Fruit fly (Drosophila melanogaster) whole organism, wandering third instar larva: ENCODE data around the gene gt.

Experiments used
- Abd-B ChIP-seq: fragments of >200 bp; optimal IDR thresholded peaks from 2 replicates; lab custom pipeline; 2017; ENCODE audit warnings: missing biosample characterization, missing genetic modification characterization
- CG32264 ChIP-seq: fragments of 200-800 bp; sonication (Bioruptor generic); optimal IDR thresholded peaks from 2 replicates; lab custom pipeline; 2016; ENCODE audit warnings: missing biosample characterization, missing genetic modification characterization
- CG9705 ChIP-seq: fragments of 200-800 bp; sonication (Bioruptor generic); optimal IDR thresholded peaks from 2 replicates; lab custom pipeline; 2018; ENCODE audit warnings: missing biosample characterization, mild to moderate bottlenecking, missing genetic modification characterization
- CrebA ChIP-seq: fragments of 200-800 bp; sonication (Bioruptor generic); optimal IDR thresholded peaks from 2 replicates; lab custom pipeline; 2016; ENCODE audit warnings: missing biosample characterization, mild to moderate bottlenecking, missing genetic modification characterization, borderline replicate concordance
- Dfd ChIP-seq: fragments of >200 bp; optimal IDR thresholded peaks from 2 replicates; lab custom pipeline; 2017; ENCODE audit warnings: missing biosample characterization, missing genetic modification characterization
- Dif ChIP-seq: fragments of 200-275, 200-300 bp; sonication (Bioruptor generic); optimal IDR thresholded peaks from 2 replicates; lab custom pipeline; 2018; ENCODE audit warnings: missing biosample characterization, missing genetic modification characterization; ENCODE audit not compliant: partially characterized antibody
- GATAd ChIP-seq: sonication (Bioruptor generic); optimal IDR thresholded peaks from 2 replicates; lab custom pipeline; 2016; ENCODE audit warnings: missing biosample characterization, missing genetic modification characterization
- HLH106 ChIP-seq: fragments of 200-800 bp; optimal IDR thresholded peaks from 3 replicates; lab custom pipeline; 2019; ENCODE audit warnings: missing biosample characterization, mild to moderate bottlenecking, missing genetic modification characterization, moderate library complexity
- Hnf4 ChIP-seq: fragments of 200-800 bp; sonication (Bioruptor generic); optimal IDR thresholded peaks from 2 replicates; lab custom pipeline; 2016; ENCODE audit warnings: missing biosample characterization, mild to moderate bottlenecking, missing genetic modification characterization
- Hr78 ChIP-seq: fragments of >200 bp; optimal IDR thresholded peaks from 2 replicates; lab custom pipeline; 2017; ENCODE audit warnings: missing biosample characterization, missing genetic modification characterization
- Hr83 ChIP-seq: fragments of 200-300 bp; sonication (Bioruptor generic); optimal IDR thresholded peaks from 2 replicates; lab custom pipeline; 2016; ENCODE audit warnings: missing biosample characterization, mild to moderate bottlenecking, missing genetic modification characterization, moderate library complexity; ENCODE audit not compliant: poor library complexity, severe bottlenecking
- Mio ChIP-seq: sonication (Bioruptor generic); optimal IDR thresholded peaks from 2 replicates; lab custom pipeline; 2016; ENCODE audit warnings: missing biosample characterization, missing genetic modification characterization
- Myc ChIP-seq: fragments of >200 bp; optimal IDR thresholded peaks from 2 replicates; lab custom pipeline; 2017
- N ChIP-seq: fragments of >200 bp; optimal IDR thresholded peaks from 2 replicates; lab custom pipeline; 2018; ENCODE audit warnings: missing biosample characterization, missing external identifiers, missing genetic modification characterization
- OdsH ChIP-seq: fragments of 200-800 bp; sonication (Bioruptor generic); optimal IDR thresholded peaks from 2 replicates; lab custom pipeline; 2016; ENCODE audit warnings: missing biosample characterization, mild to moderate bottlenecking, missing genetic modification characterization
- Rel ChIP-seq, 2 experiments: fragments of 200-800 bp; sonication (Bioruptor generic) in 1 of 2; optimal IDR thresholded peaks; 2 replicates in 1 of 2; 3 replicates in 1 of 2; lab custom pipeline; 2016 to 2019; ENCODE audit warnings: mild to moderate bottlenecking in 2 of 2, missing biosample characterization in 2 of 2, missing genetic modification characterization in 2 of 2, moderate library complexity in 1 of 2
- Sp1 ChIP-seq: fragments of 200-800 bp; sonication (Bioruptor generic); optimal IDR thresholded peaks from 3 replicates; lab custom pipeline; 2019; ENCODE audit warnings: missing biosample characterization, mild to moderate bottlenecking, missing genetic modification characterization, moderate library complexity
- Vsx2 ChIP-seq: fragments of 200-300, 225-300 bp; sonication (Bioruptor generic); optimal IDR thresholded peaks from 2 replicates; lab custom pipeline; 2018; ENCODE audit warnings: missing biosample characterization, missing genetic modification characterization; ENCODE audit not compliant: partially characterized antibody
- br ChIP-seq: fragments of 200-800 bp; sonication (Bioruptor generic); optimal IDR thresholded peaks from 2 replicates; lab custom pipeline; 2016; ENCODE audit warnings: missing biosample characterization, missing genetic modification characterization
- brk ChIP-seq: fragments of 200-800 bp; sonication (Bioruptor generic); optimal IDR thresholded peaks from 2 replicates; lab custom pipeline; 2016; ENCODE audit warnings: missing biosample characterization, mild to moderate bottlenecking, missing genetic modification characterization
- dmrt93B ChIP-seq: fragments of 200-800 bp; sonication (Bioruptor generic); optimal IDR thresholded peaks from 2 replicates; lab custom pipeline; 2018; ENCODE audit warnings: missing biosample characterization, mild to moderate bottlenecking, missing genetic modification characterization
- dsf ChIP-seq: sonication (Bioruptor generic); optimal IDR thresholded peaks from 2 replicates; lab custom pipeline; 2016; ENCODE audit warnings: missing biosample characterization, missing genetic modification characterization, borderline replicate concordance
- ey ChIP-seq: fragments of 200-800 bp; sonication (Bioruptor generic); optimal IDR thresholded peaks from 2 replicates; lab custom pipeline; 2016; ENCODE audit warnings: missing biosample characterization, missing genetic modification characterization
- foxo ChIP-seq, 2 experiments: fragments of 200-800 bp; sonication (Bioruptor generic); optimal IDR thresholded peaks; 2 replicates in 1 of 2; 3 replicates in 1 of 2; lab custom pipeline; 2016 to 2017; ENCODE audit warnings: missing biosample characterization in 2 of 2, missing genetic modification characterization in 2 of 2
- fru ChIP-seq: fragments of 200-800 bp; sonication (Bioruptor generic); optimal IDR thresholded peaks from 3 replicates; lab custom pipeline; 2016; ENCODE audit warnings: missing biosample characterization, mild to moderate bottlenecking, missing genetic modification characterization
- h ChIP-seq: fragments of 200-800 bp; sonication (Bioruptor generic); optimal IDR thresholded peaks from 3 replicates; lab custom pipeline; 2016; ENCODE audit warnings: missing biosample characterization, mild to moderate bottlenecking, missing genetic modification characterization
- jim ChIP-seq: fragments of 175-275, 200-325 bp; sonication (Bioruptor generic); optimal IDR thresholded peaks from 2 replicates; lab custom pipeline; 2016; ENCODE audit warnings: missing biosample characterization, mild to moderate bottlenecking, missing genetic modification characterization
- lola ChIP-seq: fragments of >200 bp; optimal IDR thresholded peaks from 2 replicates; lab custom pipeline; 2017; ENCODE audit warnings: missing biosample characterization, missing genetic modification characterization
- pan ChIP-seq: fragments of >200 bp; optimal IDR thresholded peaks from 2 replicates; lab custom pipeline; 2017
- psq ChIP-seq: fragments of 200-800 bp; sonication (Bioruptor generic); optimal IDR thresholded peaks from 3 replicates; lab custom pipeline; 2017; ENCODE audit warnings: missing biosample characterization, mild to moderate bottlenecking, missing genetic modification characterization, moderate library complexity
- rgr ChIP-seq: fragments of 200-800 bp; sonication (Bioruptor generic); optimal IDR thresholded peaks from 3 replicates; lab custom pipeline; 2016; ENCODE audit warnings: missing biosample characterization, mild to moderate bottlenecking, missing genetic modification characterization
- sage ChIP-seq: fragments of 200-800 bp; sonication (Bioruptor generic); optimal IDR thresholded peaks from 2 replicates; lab custom pipeline; 2016; ENCODE audit warnings: missing biosample characterization, mild to moderate bottlenecking, missing genetic modification characterization
- sv ChIP-seq: fragments of 200-800 bp; sonication (Bioruptor generic); optimal IDR thresholded peaks from 3 replicates; lab custom pipeline; 2016; ENCODE audit warnings: missing biosample characterization, missing genetic modification characterization
- tai ChIP-seq: sonication (Bioruptor generic); optimal IDR thresholded peaks from 2 replicates; lab custom pipeline; 2016; ENCODE audit warnings: missing biosample characterization, missing genetic modification characterization
- usp ChIP-seq: fragments of >200 bp; optimal IDR thresholded peaks from 2 replicates; lab custom pipeline; 2017; ENCODE audit warnings: missing biosample characterization, missing genetic modification characterization
- woc ChIP-seq: sonication (Bioruptor generic); optimal IDR thresholded peaks from 2 replicates; lab custom pipeline; 2016; ENCODE audit warnings: missing biosample characterization, mild to moderate bottlenecking, missing genetic modification characterization

gt gene

DNA sequence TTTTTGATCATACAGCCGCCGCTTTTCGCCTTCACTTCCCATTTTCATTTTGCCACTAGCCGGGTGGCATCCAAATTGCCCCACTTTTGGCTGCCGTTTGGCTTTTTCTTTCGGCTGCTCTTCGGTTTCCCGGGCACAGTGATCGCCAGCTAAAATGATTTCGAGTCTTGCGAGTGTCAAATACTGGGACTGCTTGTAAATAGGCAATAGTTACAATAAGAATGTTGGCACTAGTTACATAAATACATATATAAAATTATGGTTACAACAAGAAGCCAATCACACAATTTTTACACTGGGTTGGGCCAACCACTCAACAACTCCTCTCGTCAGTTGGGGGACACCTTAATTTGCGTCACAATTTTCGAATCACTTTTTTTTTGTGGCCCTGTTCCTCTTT, 31.1 kb upstream of the gt start:
- TF ChIP-seq ey (GFP tag; lab: Kevin White, UChicago) (no peak), dmrt93B (GFP tag; lab: Kevin White, UChicago) (no peak), CG32264 (GFP tag; lab: Kevin White, UChicago) (no peak), sv (GFP tag; lab: Kevin White, UChicago) (no peak), Dif (GFP tag; lab: Kevin White, UChicago) (no peak), usp (GFP tag; lab: Kevin White, UChicago) (no peak)

- TF ChIP-seq ey (GFP tag; lab: Kevin White, UChicago) = no peak
- no peak for TF ChIP-seq pan (lab: Kevin White, UChicago)
- no peak for TF ChIP-seq fru (GFP tag; lab: Kevin White, UChicago)
- no peak for TF ChIP-seq Myc (lab: Kevin White, UChicago)
- TF ChIP-seq Rel (GFP tag; optimal IDR thresholded peaks at IDR 0.05; lab: Kevin White, UChicago) = no peak
- TF ChIP-seq Rel (tag; optimal IDR thresholded peaks at IDR 0.05; lab: Kevin White, UChicago) = no peak
- no peak for TF ChIP-seq CG32264 (GFP tag; lab: Kevin White, UChicago)
- no peak for TF ChIP-seq Abd-B (GFP tag; lab: Kevin White, UChicago)
- no peak for TF ChIP-seq sv (GFP tag; lab: Kevin White, UChicago)
- TF ChIP-seq Mio = no peak
- no peak for TF ChIP-seq HLH106 (tag; lab: Kevin White, UChicago)
- TF ChIP-seq h (GFP tag; lab: Kevin White, UChicago) = no peak
- no peak for TF ChIP-seq Dfd (GFP tag; lab: Kevin White, UChicago)
- no peak for TF ChIP-seq N (GFP tag; lab: Kevin White, UChicago)
- no peak for TF ChIP-seq Hr78 (GFP tag; lab: Kevin White, UChicago)
- no peak for TF ChIP-seq CrebA (GFP tag; lab: Kevin White, UChicago)
- no peak for TF ChIP-seq sage
These were observed 29.2 kb upstream of the gt start for dm6 chrX:2457863-2458458.

DNA sequence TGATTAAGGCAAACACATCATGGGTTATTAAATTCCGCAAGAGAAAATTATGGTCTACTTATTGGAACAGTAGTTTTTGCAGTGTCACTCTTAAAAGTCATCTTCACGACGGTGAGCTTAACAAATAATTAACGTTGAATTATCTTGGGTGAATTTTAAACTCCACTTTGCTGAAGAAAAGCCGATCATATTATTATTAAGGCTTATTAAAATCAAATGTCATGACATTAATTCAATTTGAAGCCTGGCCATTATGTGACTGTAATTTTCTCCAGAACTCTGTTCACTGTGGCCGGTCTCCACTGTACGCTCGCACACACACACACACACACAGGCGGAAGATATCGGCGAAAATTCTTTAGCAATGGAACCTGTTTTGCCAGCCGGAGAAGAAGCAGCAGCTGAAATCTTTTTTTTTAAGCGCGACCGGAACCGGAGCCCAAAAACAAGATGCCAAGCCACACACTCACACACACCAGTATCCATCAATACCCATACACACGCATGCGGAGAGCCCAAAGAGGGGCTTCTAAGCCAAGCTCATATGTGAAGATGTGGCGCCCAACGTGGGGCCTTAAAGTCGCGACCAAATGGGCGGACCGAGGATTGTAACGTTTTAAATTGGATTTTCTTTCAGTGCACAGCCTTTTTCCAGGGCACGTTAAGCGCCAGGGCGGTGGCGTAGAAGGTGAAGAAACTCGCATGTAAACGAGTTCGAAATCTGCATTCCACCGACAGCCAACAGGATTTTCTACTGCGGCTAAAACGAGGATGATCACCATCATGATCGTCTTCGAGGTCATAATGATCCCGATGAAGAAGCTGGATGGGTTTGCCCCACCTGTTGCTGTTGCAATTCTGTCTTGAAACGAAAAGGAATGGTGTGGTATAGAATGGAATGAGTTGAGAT, 26.8 kb upstream of the gt start:
- TF ChIP-seq pan (lab: Kevin White, UChicago) (no peak), Hr83 (GFP tag; lab: Kevin White, UChicago) (peak; percentile 10), rgr (GFP tag; lab: Kevin White, UChicago) (peak; percentile 43), sv (GFP tag; lab: Kevin White, UChicago) (no peak), Myc (lab: Kevin White, UChicago) (no peak), Sp1 (peak; percentile 22), dmrt93B (GFP tag; lab: Kevin White, UChicago) (peak; percentile 8), brk (GFP tag; lab: Kevin White, UChicago) (no peak), jim (GFP tag; lab: Kevin White, UChicago) (no peak), Dfd (GFP tag; lab: Kevin White, UChicago) (peak; percentile 47), HLH106 (tag; lab: Kevin White, UChicago) (peak; percentile 34), br (peak; percentile 47), GATAd (no peak), dsf (no peak), CG32264 (GFP tag; lab: Kevin White, UChicago) (no peak), CG9705 (GFP tag; lab: Kevin White, UChicago) (no peak), h (GFP tag; lab: Kevin White, UChicago) (peak; percentile 47), Mio (no peak), ey (GFP tag; lab: Kevin White, UChicago) (peak; percentile 56), N (GFP tag; lab: Kevin White, UChicago) (no peak), tai (no peak), OdsH (GFP tag; lab: Kevin White, UChicago) (peak; percentile 52), lola (GFP tag; lab: Kevin White, UChicago) (no peak), psq (GFP tag; lab: Kevin White, UChicago) (peak; percentile 25), woc (GFP tag; lab: Kevin White, UChicago) (peak; percentile 77), sage (no peak), foxo (GFP tag; optimal IDR thresholded peaks at IDR 0.05; lab: Kevin White, UChicago) (peak in 1 of 2 experiments; percentile 53), Vsx2 (no peak), fru (GFP tag; lab: Kevin White, UChicago) (peak; percentile 61), Hnf4 (GFP tag; lab: Kevin White, UChicago) (peak; percentile 28), Dif (GFP tag; lab: Kevin White, UChicago) (no peak)
